Fruit fly (Drosophila melanogaster): ENCODE results near the gene chinmo.

chinmo gene

DNA sequence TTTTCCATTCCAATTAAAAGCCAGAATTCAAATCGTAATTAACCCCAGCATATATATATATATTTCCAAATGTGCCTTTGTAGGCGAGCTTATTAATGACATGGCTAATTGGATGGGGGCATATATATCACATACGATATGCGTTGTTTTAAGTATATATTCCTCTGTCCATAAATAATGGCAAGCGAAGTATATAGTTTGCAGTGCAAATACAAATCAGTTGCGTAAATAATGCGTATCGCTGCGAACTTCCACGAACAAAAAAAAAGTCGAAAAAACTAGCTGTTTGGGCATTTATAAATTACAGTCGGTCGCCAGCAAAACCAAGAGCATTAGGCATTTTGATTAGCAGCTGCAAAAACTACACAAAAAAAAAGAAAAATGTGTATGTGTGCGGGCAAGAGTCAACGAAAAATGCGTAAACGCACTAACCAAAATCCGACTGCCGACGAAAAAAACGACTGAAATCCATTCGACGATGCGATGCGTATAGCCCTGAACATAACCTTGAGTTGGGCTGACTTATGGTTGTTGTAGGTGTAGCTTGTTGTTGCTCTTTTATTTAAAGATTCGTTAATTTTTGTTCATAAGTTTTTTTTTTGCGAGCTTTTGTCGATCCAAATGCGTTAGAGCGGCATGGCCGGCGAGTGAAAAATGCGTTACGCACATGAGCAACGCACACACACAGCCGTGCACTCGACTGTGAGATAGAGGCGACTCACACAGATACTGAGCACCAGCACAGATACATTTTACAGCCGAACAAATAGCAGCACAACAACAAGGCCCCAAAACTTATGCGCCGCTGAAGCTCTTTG, 13.0 kb upstream of the chinmo start (continued):
- no peak for TF ChIP-seq CG8290 (GFP tag; optimal IDR thresholded peaks at IDR 0.05)
- peak in 1 of 2 experiments; percentile 54 for TF ChIP-seq CG8290 (tag; optimal IDR thresholded peaks at IDR 0.05)
- TF ChIP-seq CG17568 (GFP tag; optimal IDR thresholded peaks at IDR 0.05), result peak; percentile 30
- TF ChIP-seq MTF-1 (GFP tag; optimal IDR thresholded peaks at IDR 0.05; ENCODE audit: borderline replicate concordance), result no peak
- peak; percentile 3 for TF ChIP-seq unpg (GFP tag; optimal IDR thresholded peaks at IDR 0.05)
- peak; percentile 73 for TF ChIP-seq Med (GFP tag)
- no peak for TF ChIP-seq TFAM (GFP tag; optimal IDR thresholded peaks at IDR 0.05)
- TF ChIP-seq eve (GFP tag; optimal IDR thresholded peaks at IDR 0.05), result peak in 1 of 2 experiments; percentile 49
- TF ChIP-seq abd-A (tag; optimal IDR thresholded peaks at IDR 0.05), result peak; percentile 37
- no peak for TF ChIP-seq HmgD (GFP tag; optimal IDR thresholded peaks at IDR 0.05)
- peak; percentile 57 for TF ChIP-seq CG13296 (GFP tag; optimal IDR thresholded peaks at IDR 0.05)
- no peak for TF ChIP-seq CG16863 (GFP tag; optimal IDR thresholded peaks at IDR 0.05)
- peak; percentile 16 for TF ChIP-seq exex (tag; optimal IDR thresholded peaks at IDR 0.05)
- TF ChIP-seq CG2199 (GFP tag; IDR thresholded peaks at IDR 0.05), result no peak
- TF ChIP-seq CHES-1-like (GFP tag; optimal IDR thresholded peaks at IDR 0.05), result peak; percentile 30
- TF ChIP-seq CG18764 (GFP tag; optimal IDR thresholded peaks at IDR 0.05), result no peak
- no peak for TF ChIP-seq Ssrp (tag; optimal IDR thresholded peaks at IDR 0.05)
- TF ChIP-seq Hmr (GFP tag; optimal IDR thresholded peaks at IDR 0.05), result peak; percentile 69
- no peak for TF ChIP-seq CG8765 (GFP tag; IDR thresholded peaks at IDR 0.05)
- TF ChIP-seq CG13894 (tag; optimal IDR thresholded peaks at IDR 0.05), result peak; percentile 23
- no peak for TF ChIP-seq CG10654 (GFP tag; optimal IDR thresholded peaks at IDR 0.05)
- TF ChIP-seq org-1 (GFP tag; optimal IDR thresholded peaks at IDR 0.05), result peak; percentile 28
- peak in 1 of 2 experiments; percentile 6 for TF ChIP-seq Trl (optimal IDR thresholded peaks at IDR 0.05)
- no peak for TF ChIP-seq Trl (GFP tag; optimal IDR thresholded peaks at IDR 0.05)
- TF ChIP-seq CG3281 (GFP tag; optimal IDR thresholded peaks at IDR 0.05), result peak; percentile 69
- no peak for TF ChIP-seq CG14441 (GFP tag; IDR thresholded peaks at IDR 0.05)
- no peak for TF ChIP-seq CG15696 (tag; optimal IDR thresholded peaks at IDR 0.05)
- peak; percentile 89 for TF ChIP-seq ftz-f1 (GFP tag; optimal IDR thresholded peaks at IDR 0.05)
- peak; percentile 29 for TF ChIP-seq CG7928 (GFP tag; optimal IDR thresholded peaks at IDR 0.05)
- peak; percentile 74 for TF ChIP-seq CG6765 (GFP tag; optimal IDR thresholded peaks at IDR 0.05)
- TF ChIP-seq sqz (GFP tag; optimal IDR thresholded peaks at IDR 0.05), result peak; percentile 72
- no peak for TF ChIP-seq dati (GFP tag; IDR thresholded peaks at IDR 0.05)
- TF ChIP-seq BtbVII (GFP tag; optimal IDR thresholded peaks at IDR 0.05), result peak; percentile 11
- no peak for TF ChIP-seq btn (GFP tag; optimal IDR thresholded peaks at IDR 0.05)
- TF ChIP-seq CG7372 (GFP tag; IDR thresholded peaks at IDR 0.05), result no peak
- TF ChIP-seq CG11560 (tag; IDR thresholded peaks at IDR 0.05), result no peak
- TF ChIP-seq chinmo (GFP tag; IDR thresholded peaks at IDR 0.05; ENCODE audit: partially characterized antibody), result peak; percentile 100
- TF ChIP-seq gt (GFP tag; IDR thresholded peaks at IDR 0.05), result no peak
- no peak for TF ChIP-seq hth (optimal IDR thresholded peaks at IDR 0.05)
- no peak for TF ChIP-seq CG7357 (GFP tag; IDR thresholded peaks at IDR 0.05)
- peak; percentile 81 for TF ChIP-seq z (GFP tag; IDR thresholded peaks at IDR 0.05)
- no peak for TF ChIP-seq CG8924 (tag; optimal IDR thresholded peaks at IDR 0.05)
- peak; percentile 11 for TF ChIP-seq CG18619 (GFP tag; optimal IDR thresholded peaks at IDR 0.05)
- TF ChIP-seq D19B (GFP tag; optimal IDR thresholded peaks at IDR 0.05), result peak; percentile 1
- TF ChIP-seq corto (GFP tag; optimal IDR thresholded peaks at IDR 0.05), result no peak
- TF ChIP-seq CG11398 (GFP tag; optimal IDR thresholded peaks at IDR 0.05), result no peak
- TF ChIP-seq seq (GFP tag; IDR thresholded peaks at IDR 0.05), result peak; percentile 20; the same call in 1 of the 2 replicates
- TF ChIP-seq CG32772 (GFP tag; IDR thresholded peaks at IDR 0.05), result peak; percentile 16; the same call in 1 of the 2 replicates
- no peak for TF ChIP-seq odd (GFP tag; optimal IDR thresholded peaks at IDR 0.05)
- TF ChIP-seq mld (GFP tag; IDR thresholded peaks at IDR 0.05; ENCODE audit: partially characterized antibody), result no peak
